Worm (Caenorhabditis elegans) whole organism, young adult: ENCODE data around the gene ins-8.
A peak's percentile ranks its signal among the peaks of the same experiment; 100 is the strongest.

Source experiments
- B0035.1 ChIP-seq: sonication (generic microtip); optimal IDR thresholded peaks from 2 replicates; lab custom pipeline; 2016; ENCODE audit warnings: missing genetic modification characterization, mild to moderate bottlenecking, missing compliant biosample characterization, missing genotype, missing genetic modification reagents
- B0261.1 ChIP-seq: sonication (generic microtip); optimal IDR thresholded peaks from 2 replicates; lab custom pipeline; 2016; ENCODE audit warnings: mild to moderate bottlenecking, missing genetic modification characterization, moderate library complexity, missing compliant biosample characterization
- C17E4.6 ChIP-seq: fragments of 200-800 bp; sonication (Bioruptor generic); IDR thresholded peaks from 2 replicates; pipeline ENCODE4 v1.3.6; 2022; ENCODE audit warnings: missing genetic modification reagents, missing genetic modification characterization, missing compliant biosample characterization
- F10E7.11 ChIP-seq: sonication (generic microtip); optimal IDR thresholded peaks from 2 replicates; lab custom pipeline; 2017; ENCODE audit warnings: mild to moderate bottlenecking, missing genetic modification characterization, moderate library complexity, missing compliant biosample characterization
- F33H1.4 ChIP-seq: fragments of 200-800 bp; sonication (Bioruptor generic); IDR thresholded peaks from 2 replicates; pipeline ENCODE4 v1.3.6; 2022; ENCODE audit warnings: missing genetic modification reagents, missing genetic modification characterization, missing compliant biosample characterization
- F37B4.10 ChIP-seq: fragments of 200-800 bp; sonication (Bioruptor generic); IDR thresholded peaks from 2 replicates; pipeline ENCODE4 v1.3.6; 2022; ENCODE audit warnings: missing genetic modification characterization, missing compliant biosample characterization
- F39B2.1 ChIP-seq: fragments of 200-800 bp; sonication (Bioruptor generic); IDR thresholded peaks from 2 replicates; pipeline ENCODE4 v1.3.6; 2022; ENCODE audit warnings: missing genetic modification reagents, missing genetic modification characterization, missing compliant biosample characterization
- F49E8.2 ChIP-seq: sonication (generic microtip); optimal IDR thresholded peaks from 3 replicates; lab custom pipeline; 2017; ENCODE audit warnings: missing genetic modification characterization, mild to moderate bottlenecking, missing compliant biosample characterization, antibody characterized with exemption, moderate library complexity; ENCODE audit not compliant: insufficient read depth
- Y56A3A.18 ChIP-seq: fragments of 200-800 bp; sonication (Bioruptor generic); IDR thresholded peaks from 2 replicates; pipeline ENCODE4 v1.3.6; 2022; ENCODE audit warnings: missing genetic modification reagents, missing genetic modification characterization, missing compliant biosample characterization
- Y67H2A.10 ChIP-seq: fragments of 200-800 bp; sonication (Bioruptor generic); conservative IDR thresholded peaks from 2 replicates; pipeline ENCODE4 v1.3.6; 2022; ENCODE audit warnings: missing genetic modification reagents, missing genetic modification characterization, missing compliant biosample characterization
- ama-1 ChIP-seq, 3 experiments: fragments of 150-350 bp in 1 of 3; sonication (generic microtip) in 2 of 3; optimal IDR thresholded peaks; 2 replicates each; lab custom pipeline; 2014 to 2018; ENCODE audit warnings: missing biosample characterization in 2 of 3, missing genetic modification characterization in 2 of 3, missing genetic modification reagents in 2 of 3
- aptf-3 ChIP-seq: fragments of 200-800 bp; sonication (Bioruptor generic); IDR thresholded peaks from 2 replicates; pipeline ENCODE4 v1.3.6; 2022; ENCODE audit warnings: missing genetic modification characterization, missing compliant biosample characterization
- athp-1 ChIP-seq: sonication (generic microtip); optimal IDR thresholded peaks from 2 replicates; lab custom pipeline; 2017; ENCODE audit warnings: mild to moderate bottlenecking, missing genetic modification characterization, missing compliant biosample characterization
- bed-2 ChIP-seq: fragments of 200-800 bp; sonication (Bioruptor generic); IDR thresholded peaks from 2 replicates; pipeline ENCODE4 v1.3.6; 2022; ENCODE audit warnings: missing genetic modification reagents, missing genetic modification characterization, missing compliant biosample characterization
- ceh-100 ChIP-seq: fragments of 200-800 bp; sonication (Bioruptor generic); IDR thresholded peaks from 2 replicates; pipeline ENCODE4 v1.3.6; 2022; ENCODE audit warnings: missing genetic modification reagents, missing genetic modification characterization, missing compliant biosample characterization
- chd-7 ChIP-seq: sonication (generic microtip); optimal IDR thresholded peaks from 2 replicates; lab custom pipeline; 2016; ENCODE audit warnings: mild to moderate bottlenecking, missing genetic modification characterization, moderate library complexity, missing compliant biosample characterization
- egl-18 ChIP-seq: fragments of 200-800 bp; sonication (Bioruptor generic); IDR thresholded peaks from 2 replicates; pipeline ENCODE4 v1.3.6; 2022; ENCODE audit warnings: missing genetic modification reagents, missing genetic modification characterization, missing compliant biosample characterization
- egl-44 ChIP-seq: fragments of 200-800 bp; sonication (Bioruptor generic); IDR thresholded peaks from 2 replicates; pipeline ENCODE4 v1.3.6; 2022; ENCODE audit warnings: missing genetic modification reagents, missing genetic modification characterization, missing compliant biosample characterization
- ets-4 ChIP-seq: fragments of 200-800 bp; sonication (Bioruptor generic); optimal IDR thresholded peaks from 2 replicates; lab custom pipeline; 2018; ENCODE audit warnings: mild to moderate bottlenecking, missing genetic modification characterization, missing compliant biosample characterization
- him-1 ChIP-seq: sonication (generic microtip); optimal IDR thresholded peaks from 2 replicates; lab custom pipeline; 2016; ENCODE audit warnings: missing genotype, missing genetic modification reagents, missing genetic modification characterization, missing compliant biosample characterization
- hmg-1.2 ChIP-seq: fragments of 200-800 bp; sonication (Bioruptor generic); IDR thresholded peaks from 2 replicates; pipeline ENCODE4 v1.3.6; 2022; ENCODE audit warnings: missing genetic modification reagents, missing genetic modification characterization, missing compliant biosample characterization
- let-607 ChIP-seq, 2 experiments: fragments of 200-800 bp in 1 of 2; sonication (Bioruptor generic) in 1 of 2; sonication (generic microtip) in 1 of 2; optimal IDR thresholded peaks; 2 replicates each; lab custom pipeline; 2016 to 2018; ENCODE audit warnings: mild to moderate bottlenecking in 2 of 2, missing compliant biosample characterization in 2 of 2, missing genetic modification characterization in 2 of 2, moderate library complexity in 2 of 2, missing genotype in 1 of 2
- madf-8 ChIP-seq: fragments of 200-800 bp; sonication (Bioruptor generic); conservative IDR thresholded peaks from 2 replicates; pipeline ENCODE4 v1.3.6; 2022; ENCODE audit warnings: missing genetic modification reagents, missing genetic modification characterization, missing compliant biosample characterization
- mxl-1 ChIP-seq: sonication (generic microtip); optimal IDR thresholded peaks from 2 replicates; lab custom pipeline; 2016; ENCODE audit warnings: missing genetic modification characterization, missing compliant biosample characterization
- nfya-1 ChIP-seq: sonication (generic microtip); optimal IDR thresholded peaks from 2 replicates; lab custom pipeline; 2017; ENCODE audit warnings: antibody characterized with exemption, missing compliant biosample characterization, missing genetic modification characterization, borderline replicate concordance; ENCODE audit not compliant: insufficient read depth
- nfya-2 ChIP-seq: fragments of 200-800 bp; sonication (Bioruptor generic); IDR thresholded peaks from 2 replicates; pipeline ENCODE4 v1.3.6; 2022; ENCODE audit warnings: missing genetic modification reagents, missing genetic modification characterization, missing compliant biosample characterization
- nhr-80 ChIP-seq: sonication (generic microtip); optimal IDR thresholded peaks from 2 replicates; lab custom pipeline; 2016; ENCODE audit warnings: missing genetic modification characterization, missing compliant biosample characterization
- pbrm-1 ChIP-seq: fragments of 200-800 bp; sonication (Bioruptor generic); IDR thresholded peaks from 2 replicates; pipeline ENCODE4 v1.3.6; 2022; ENCODE audit warnings: missing genetic modification reagents, missing genetic modification characterization, missing compliant biosample characterization
- rec-8 ChIP-seq, 2 experiments: sonication (generic microtip); optimal IDR thresholded peaks; 2 replicates each; lab custom pipeline; 2016; ENCODE audit warnings: mild to moderate bottlenecking in 2 of 2, missing genetic modification characterization in 2 of 2, missing genetic modification reagents in 2 of 2, missing genotype in 2 of 2, missing biosample characterization in 1 of 2, missing compliant biosample characterization in 1 of 2, moderate library complexity in 1 of 2
- snpc-1.3 ChIP-seq: sonication (generic microtip); optimal IDR thresholded peaks from 2 replicates; lab custom pipeline; 2017; ENCODE audit warnings: missing genetic modification characterization, mild to moderate bottlenecking, missing compliant biosample characterization, antibody characterized with exemption, moderate library complexity, missing genotype, missing genetic modification reagents; ENCODE audit not compliant: insufficient read depth
- somi-1 ChIP-seq: fragments of 200-800 bp; sonication (Bioruptor generic); optimal IDR thresholded peaks from 2 replicates; lab custom pipeline; 2018; ENCODE audit warnings: mild to moderate bottlenecking, missing genetic modification characterization, missing compliant biosample characterization
- unc-62 ChIP-seq: fragments of 150-350 bp; optimal IDR thresholded peaks from 2 replicates; lab custom pipeline; 2014; ENCODE audit warnings: missing biosample characterization, missing genetic modification reagents, missing genetic modification characterization
- zfh-2 ChIP-seq: fragments of 200-800 bp; sonication (Bioruptor generic); conservative IDR thresholded peaks from 2 replicates; pipeline ENCODE4 v1.3.6; 2022; ENCODE audit warnings: missing genetic modification reagents, missing genetic modification characterization, missing compliant biosample characterization
- ztf-22 ChIP-seq: fragments of 200-800 bp; sonication (Bioruptor generic); optimal IDR thresholded peaks from 2 replicates; lab custom pipeline; 2018; ENCODE audit warnings: mild to moderate bottlenecking, missing genetic modification characterization, moderate library complexity, missing compliant biosample characterization

The ins-8 gene

DNA sequence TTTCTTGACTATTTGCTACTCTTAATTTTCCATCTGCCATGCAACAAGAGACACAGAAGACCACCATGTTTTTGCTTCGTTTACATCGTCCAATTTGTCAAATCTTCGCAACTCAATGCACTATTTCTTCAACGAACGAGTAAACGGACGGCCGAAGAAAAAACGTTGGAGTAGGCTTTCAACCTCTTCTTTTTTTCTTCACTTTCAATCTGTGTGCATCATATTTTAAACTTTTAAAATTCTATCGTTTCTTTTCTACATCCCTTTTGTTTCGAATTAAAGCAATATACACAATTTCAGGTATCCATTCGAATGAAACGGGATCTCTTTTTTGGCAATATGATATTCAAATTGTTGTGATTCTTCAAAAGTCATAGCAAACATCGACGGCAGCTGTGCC lies 23.0 kb downstream of the ins-8 start, which contains the start of gene acc-1:
Gene acc-1 (plus strand): TSS at position 301 of the 400 bp plus-strand sequence.
- TF ChIP-seq ztf-22, result no peak
- TF ChIP-seq ceh-100 (GFP tag; lab: Robert Waterston, UW), result no peak
- no peak for TF ChIP-seq F37B4.10
- TF ChIP-seq nhr-80 (tag; lab: Kevin White, UChicago), result no peak
- TF ChIP-seq nfya-2 (GFP tag; lab: Robert Waterston, UW), result no peak
- no peak for TF ChIP-seq aptf-3 (GFP tag; lab: Robert Waterston, UW)
- TF ChIP-seq ama-1 (optimal IDR thresholded peaks at IDR 0.05; lab: Kevin White, UChicago), result no peak
- TF ChIP-seq ama-1 (GFP tag; optimal IDR thresholded peaks at IDR 0.05; lab: Kevin White, UChicago), result no peak
- TF ChIP-seq rec-8 (tag; optimal IDR thresholded peaks at IDR 0.05; lab: Kevin White, UChicago), result no peak
- no peak for TF ChIP-seq bed-2 (GFP tag; lab: Robert Waterston, UW)
- no peak for TF ChIP-seq zfh-2 (GFP tag; lab: Robert Waterston, UW)
- TF ChIP-seq egl-44 (GFP tag; lab: Robert Waterston, UW), result no peak
- TF ChIP-seq egl-18, result no peak
- TF ChIP-seq F33H1.4 (GFP tag; lab: Robert Waterston, UW), result no peak

DNA sequence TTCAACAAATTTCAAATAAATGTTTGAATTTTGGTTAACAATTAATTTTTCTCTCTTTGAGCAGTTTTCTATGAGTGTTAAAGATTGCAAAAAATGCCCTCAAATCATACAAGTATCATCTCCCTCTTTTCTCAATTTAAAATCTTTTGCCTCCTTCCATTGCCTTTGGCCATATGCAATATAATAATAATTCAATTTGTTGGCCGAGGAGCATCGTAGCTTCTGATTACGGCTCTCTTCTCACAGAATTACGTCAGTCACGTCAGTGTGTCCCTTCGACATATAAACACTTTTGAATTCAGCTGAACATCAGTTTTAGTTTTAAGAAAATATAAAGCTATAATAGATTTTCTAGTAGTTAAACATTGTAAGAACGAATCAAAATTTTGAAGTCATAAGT lies 25.2 kb downstream of the ins-8 start:
- TF ChIP-seq unc-62 (GFP tag; lab: Kevin White, UChicago), result no peak
- TF ChIP-seq B0035.1 (tag; lab: Kevin White, UChicago), result no peak
- TF ChIP-seq athp-1 (tag; lab: Kevin White, UChicago), result no peak
- TF ChIP-seq nfya-1 (tag; lab: Kevin White, UChicago), result no peak
- no peak for TF ChIP-seq F10E7.11 (tag; lab: Kevin White, UChicago)
- TF ChIP-seq chd-7 (tag; lab: Kevin White, UChicago), result no peak
- TF ChIP-seq him-1, result no peak
- TF ChIP-seq, all 124 proteins: peak for 0

DNA sequence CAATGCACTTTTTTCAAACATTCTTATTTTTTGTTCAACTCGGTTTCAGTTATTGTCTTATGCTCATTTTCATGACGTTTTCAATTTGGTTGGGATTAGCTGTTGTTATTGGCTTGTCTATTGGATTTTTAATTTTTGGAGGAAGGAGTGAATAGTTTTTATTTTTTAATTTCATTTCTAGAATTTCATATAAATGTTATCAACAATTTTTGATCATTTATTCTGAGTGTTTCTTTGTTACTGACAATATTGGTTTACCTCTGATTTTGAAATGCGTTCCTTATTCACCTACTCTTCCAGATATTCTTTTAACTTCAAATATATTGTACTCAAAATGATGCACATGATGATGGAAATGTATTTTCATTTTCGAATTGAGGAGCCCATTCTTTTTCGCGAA lies 26.7 kb downstream of the ins-8 start, which contains the start of gene F58G6.7:
Gene F58G6.7 (plus strand): TSS at position 301 of the 400 bp plus-strand sequence.
- TF ChIP-seq Y67H2A.10 (GFP tag; lab: Robert Waterston, UW), result no peak

DNA sequence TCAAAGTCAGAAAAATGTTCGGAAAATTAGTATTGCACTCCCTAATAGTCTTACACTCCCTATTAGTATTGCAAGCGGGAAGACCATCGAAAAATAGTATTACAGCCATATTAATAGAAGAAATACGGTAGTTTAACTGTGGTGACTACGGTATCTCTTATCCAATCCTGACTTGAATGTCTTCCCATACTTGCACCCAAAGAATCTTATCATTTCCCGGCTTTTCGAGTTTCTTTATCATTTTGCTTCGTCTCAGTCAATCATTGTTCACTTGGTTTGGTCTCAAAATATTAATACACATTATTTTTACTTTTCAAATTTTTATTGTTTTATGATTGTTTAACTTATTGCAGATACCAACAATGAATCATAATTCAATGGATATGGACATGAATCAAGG lies 27.6 kb downstream of the ins-8 start, which contains the start of gene F58G6.3:
Gene F58G6.3 (plus strand): TSS at position 352 of the 400 bp plus-strand sequence.
- TF ChIP-seq pbrm-1 (GFP tag; lab: Robert Waterston, UW), result no peak
- no peak for TF ChIP-seq snpc-1.3
- no peak for TF ChIP-seq F10E7.11 (tag; lab: Kevin White, UChicago)
- TF ChIP-seq nhr-80 (tag; lab: Kevin White, UChicago), result peak; percentile 1
- TF ChIP-seq, all 124 proteins: peak for 1

DNA sequence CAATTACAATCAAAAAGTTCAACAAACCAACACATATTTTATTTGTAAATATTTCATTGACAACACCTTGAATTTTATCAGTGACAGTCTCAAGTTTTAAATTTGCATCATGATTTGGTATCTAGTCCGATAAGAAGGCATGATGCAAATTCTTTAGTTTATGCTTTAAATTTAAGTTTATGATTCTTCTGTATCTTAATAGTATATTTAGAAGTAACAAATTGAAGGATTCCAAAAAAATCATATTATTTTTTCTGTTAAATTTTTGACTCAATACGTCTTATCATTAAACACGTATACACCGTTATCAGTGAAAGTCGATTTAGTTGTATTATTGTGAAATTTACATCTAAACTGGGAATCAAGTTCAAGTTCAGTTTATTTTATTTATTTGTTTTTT lies 29.5 kb downstream of the ins-8 start, which contains the start of gene chca-1:
Gene chca-1 (plus strand): TSS at position 161 of the 400 bp plus-strand sequence.
- TF ChIP-seq let-607 (tag; optimal IDR thresholded peaks at IDR 0.05; lab: Kevin White, UChicago) (peak in 1 of 2 experiments; percentile 55), nhr-80 (tag; lab: Kevin White, UChicago) (peak; percentile 93), C17E4.6 (GFP tag; lab: Robert Waterston, UW) (no peak)

DNA sequence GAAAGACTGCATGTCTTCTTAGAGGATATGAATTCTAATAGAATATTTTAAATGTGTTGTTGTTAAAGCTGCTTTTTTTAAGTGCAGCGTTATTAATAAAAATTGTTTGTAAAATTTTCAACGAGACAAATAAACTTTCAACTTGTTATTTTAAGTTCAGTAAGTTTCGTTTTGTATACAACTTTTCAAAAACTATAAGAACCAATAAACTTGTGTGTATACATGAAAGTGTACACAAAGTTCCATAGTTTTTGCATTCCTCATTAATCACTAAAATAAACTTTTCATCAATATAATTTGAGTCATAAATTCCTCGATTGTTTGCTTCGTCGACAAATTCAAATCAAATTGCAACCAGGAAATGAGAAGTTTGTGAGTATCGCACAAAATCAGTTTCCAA lies 32.1 kb downstream of the ins-8 start, which contains the start of gene srm-3:
Gene srm-3 (plus strand): TSS at position 301 of the 400 bp plus-strand sequence.
- TF ChIP-seq madf-8 (GFP tag; lab: Robert Waterston, UW) (no peak), B0261.1 (no peak), mxl-1 (tag; lab: Kevin White, UChicago) (no peak), F39B2.1 (GFP tag; lab: Robert Waterston, UW) (no peak), ets-4 (GFP tag; lab: Kevin White, UChicago) (no peak), hmg-1.2 (GFP tag; lab: Robert Waterston, UW) (no peak), pbrm-1 (GFP tag; lab: Robert Waterston, UW) (no peak), F49E8.2 (tag; lab: Kevin White, UChicago) (no peak), somi-1 (no peak), Y56A3A.18 (no peak), F10E7.11 (tag; lab: Kevin White, UChicago) (no peak)
